Fruit fly (Drosophila melanogaster): Measurements from ENCODE around the gene Rpn12R.

Gene Rpn12R

dm6 chr3L:14999284-15000019 is 42.9 kb downstream of the Rpn12R start, which contains the start of the genes mRpL39 and Prosbeta2 (continued):
- TF ChIP-seq tx (GFP tag; optimal IDR thresholded peaks at IDR 0.05), result no peak
- TF ChIP-seq GATAe (GFP tag; conservative IDR thresholded peaks at IDR 0.05), result no peak
- TF ChIP-seq zen2 (GFP tag; IDR thresholded peaks at IDR 0.05; ENCODE audit: partially characterized antibody), result peak; percentile 77; the same call in 2 of the 3 replicates
- TF ChIP-seq otp (GFP tag; IDR thresholded peaks at IDR 0.05), result no peak
- TF ChIP-seq CG10147 (GFP tag; optimal IDR thresholded peaks at IDR 0.05), result peak; percentile 73
- no peak for TF ChIP-seq Hr3 (GFP tag; optimal IDR thresholded peaks at IDR 0.05)
- TF ChIP-seq CG11398 (GFP tag; optimal IDR thresholded peaks at IDR 0.05), result no peak
- no peak for TF ChIP-seq CG10959 (GFP tag; IDR thresholded peaks at IDR 0.05)
- peak; percentile 69 for TF ChIP-seq wek (GFP tag; optimal IDR thresholded peaks at IDR 0.05)
- no peak for TF ChIP-seq maf-S (GFP tag; optimal IDR thresholded peaks at IDR 0.05)
- no peak for TF ChIP-seq Dip2 (GFP tag; IDR thresholded peaks at IDR 0.05)
- no peak for TF ChIP-seq HmgD (GFP tag; optimal IDR thresholded peaks at IDR 0.05)
- no peak for TF ChIP-seq CG17912 (GFP tag; optimal IDR thresholded peaks at IDR 0.05)
- peak; percentile 10; the same call in 1 of the 3 replicates for TF ChIP-seq ci (GFP tag; IDR thresholded peaks at IDR 0.05)
- TF ChIP-seq CG10979 (tag; optimal IDR thresholded peaks at IDR 0.05), result no peak
- no peak for TF ChIP-seq Bdp1 (GFP tag; optimal IDR thresholded peaks at IDR 0.05)
- peak; percentile 46 for TF ChIP-seq CG9817 (tag; optimal IDR thresholded peaks at IDR 0.05)
- TF ChIP-seq tap (tag; optimal IDR thresholded peaks at IDR 0.05), result peak; percentile 32
- TF ChIP-seq Six4 (GFP tag; optimal IDR thresholded peaks at IDR 0.05), result peak; percentile 60
- TF ChIP-seq CG10366 (GFP tag; IDR thresholded peaks at IDR 0.05), result peak; percentile 23; the same call in 1 of the 2 replicates
- no peak for TF ChIP-seq sug (tag; optimal IDR thresholded peaks at IDR 0.05)
- peak; percentile 1 for TF ChIP-seq Fer2 (tag; optimal IDR thresholded peaks at IDR 0.05)
- TF ChIP-seq scrt (GFP tag; optimal IDR thresholded peaks at IDR 0.05), result peak; percentile 59
- peak; percentile 73 for TF ChIP-seq lab (GFP tag; optimal IDR thresholded peaks at IDR 0.05)
- TF ChIP-seq h (optimal IDR thresholded peaks at IDR 0.05), result no peak
- no peak for TF ChIP-seq cwo (GFP tag; optimal IDR thresholded peaks at IDR 0.05)
- peak; percentile 73 for TF ChIP-seq gem (tag; optimal IDR thresholded peaks at IDR 0.05)
- TF ChIP-seq Dref (GFP tag; IDR thresholded peaks at IDR 0.05), result peak; percentile 68
- TF ChIP-seq sob (GFP tag; IDR thresholded peaks at IDR 0.05), result peak; percentile 79
- TF ChIP-seq dm (GFP tag; optimal IDR thresholded peaks at IDR 0.05), result no peak
- no peak for TF ChIP-seq seq (GFP tag; IDR thresholded peaks at IDR 0.05)
- TF ChIP-seq CG4730 (GFP tag; IDR thresholded peaks at IDR 0.05), result peak; percentile 72
- TF ChIP-seq Stat92E (GFP tag; optimal IDR thresholded peaks at IDR 0.05), result no peak
- TF ChIP-seq CG12071 (GFP tag; optimal IDR thresholded peaks at IDR 0.05), result no peak
- TF ChIP-seq Lhr (GFP tag; optimal IDR thresholded peaks at IDR 0.05), result no peak
- no peak for TF ChIP-seq grn (GFP tag; optimal IDR thresholded peaks at IDR 0.05)
- peak; percentile 92 for TF ChIP-seq HLH4C (GFP tag; IDR thresholded peaks at IDR 0.05; ENCODE audit: partially characterized antibody)
- peak; percentile 58 for TF ChIP-seq lbe (GFP tag; optimal IDR thresholded peaks at IDR 0.05)
- TF ChIP-seq wor (GFP tag; IDR thresholded peaks at IDR 0.05), result no peak
- no peak for TF ChIP-seq CG30431 (GFP tag; optimal IDR thresholded peaks at IDR 0.05)
- TF ChIP-seq CG6654 (GFP tag; optimal IDR thresholded peaks at IDR 0.05), result no peak
- TF ChIP-seq ranshi (GFP tag; IDR thresholded peaks at IDR 0.05), result peak; percentile 67; the same call in 1 of the 2 replicates
- TF ChIP-seq Ravus (GFP tag; IDR thresholded peaks at IDR 0.05), result 0 out of 2 replicates have a peak, but pooled peaks have one; percentile 15
- TF ChIP-seq Nf-YB (GFP tag; optimal IDR thresholded peaks at IDR 0.05), result no peak
- TF ChIP-seq crol (GFP tag; IDR thresholded peaks at IDR 0.05), result 0 out of 2 replicates have a peak, but pooled peaks have one; percentile 22
- TF ChIP-seq CG11695 (GFP tag; IDR thresholded peaks at IDR 0.05), result peak; percentile 61; the same call in 2 of the 3 replicates
- TF ChIP-seq CG4820 (GFP tag; optimal IDR thresholded peaks at IDR 0.05), result peak; percentile 29
- no peak for TF ChIP-seq dan (GFP tag; IDR thresholded peaks at IDR 0.05)
- no peak for TF ChIP-seq Mes4 (GFP tag; optimal IDR thresholded peaks at IDR 0.05)
- TF ChIP-seq CG10274 (GFP tag; optimal IDR thresholded peaks at IDR 0.05), result no peak
